Worm (Caenorhabditis elegans) whole organism, young adult: Measurements from ENCODE around the gene ascc-1.

Source experiments
- hrde-1 ChIP-seq: sonication (generic microtip); optimal IDR thresholded peaks from 2 replicates; lab custom pipeline; 2016; ENCODE audit warnings: missing genetic modification characterization, mild to moderate bottlenecking, missing compliant biosample characterization, moderate library complexity, missing genotype, missing genetic modification reagents, borderline replicate concordance
- unc-62 ChIP-seq: fragments of 150-350 bp; optimal IDR thresholded peaks from 2 replicates; lab custom pipeline; 2014; ENCODE audit warnings: missing biosample characterization, missing genetic modification reagents, missing genetic modification characterization

DNA sequence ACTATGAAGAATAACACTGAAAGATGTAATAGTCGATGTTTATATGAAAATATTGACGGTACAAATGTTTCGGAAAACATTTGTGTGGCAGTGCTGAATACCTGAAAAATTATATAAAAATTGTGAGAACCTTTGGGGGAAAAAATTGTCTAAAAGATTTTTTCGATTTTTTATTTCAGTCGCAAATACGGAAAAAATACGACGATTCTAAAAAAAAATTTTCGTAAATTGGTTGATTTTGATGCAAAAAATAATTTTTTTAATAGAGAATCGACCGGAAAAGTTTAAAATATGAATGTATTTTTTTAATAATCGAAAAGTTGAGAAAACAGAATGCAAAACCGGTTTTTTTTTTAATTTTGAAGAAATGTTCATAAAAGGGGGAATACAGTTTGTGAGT lies 37.7 kb downstream of the ascc-1 start, which contains the start of gene C50D2.7:
- no peak for TF ChIP-seq hrde-1 (tag; lab: Kevin White, UChicago)
- no peak for TF ChIP-seq unc-62 (GFP tag; lab: Kevin White, UChicago)
